Fruit fly (Drosophila melanogaster): ENCODE measurements around the gene CG1492.

Gene CG1492

DNA sequence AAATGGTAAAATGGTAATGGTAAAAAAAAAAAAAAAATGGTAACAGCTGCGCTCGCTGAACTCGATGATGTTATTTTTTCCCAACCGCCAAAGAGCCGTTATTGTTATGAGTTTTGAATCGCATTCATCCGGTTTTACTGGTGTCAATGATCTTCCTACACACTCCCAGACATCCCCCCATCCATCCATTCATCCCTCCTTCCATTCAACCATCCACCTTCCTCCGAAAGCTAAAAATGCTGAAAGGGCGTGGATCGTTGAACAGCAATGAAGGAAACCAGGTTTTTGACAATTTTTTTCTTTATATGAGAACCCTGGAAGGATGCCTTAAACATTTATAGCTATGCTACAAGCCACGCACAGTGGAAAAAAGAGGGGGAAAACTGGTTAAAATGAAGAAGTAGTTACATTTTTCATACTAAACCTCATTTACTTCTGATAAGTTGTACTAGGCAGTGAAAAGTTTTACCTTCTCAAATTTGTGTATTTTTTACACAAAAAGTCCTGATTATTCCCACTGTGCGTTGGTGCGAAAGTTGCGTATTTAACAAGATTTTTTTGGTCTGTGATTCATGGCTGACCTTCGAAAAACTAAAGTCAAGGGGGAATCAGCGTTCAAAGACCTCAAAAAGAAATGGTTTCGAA lies 11.9 kb downstream of the CG1492 start:
- TF ChIP-seq D1 (tag; optimal IDR thresholded peaks at IDR 0.05) (no peak), CG14655 (GFP tag; optimal IDR thresholded peaks at IDR 0.05) (peak; percentile 36), CG15710 (tag; optimal IDR thresholded peaks at IDR 0.05) (peak; percentile 59), EcR (GFP tag; optimal IDR thresholded peaks at IDR 0.05) (peak; percentile 91), gl (tag; optimal IDR thresholded peaks at IDR 0.05) (peak; percentile 8), CG9948 (tag; optimal IDR thresholded peaks at IDR 0.05) (peak; percentile 46), CG32121 (GFP tag; IDR thresholded peaks at IDR 0.05) (peak; percentile 43), CG8301 (tag; optimal IDR thresholded peaks at IDR 0.05) (peak; percentile 39), CG4496 (GFP tag; IDR thresholded peaks at IDR 0.05) (0 out of 3 replicates have a peak, but pooled peaks have one; percentile 35), fd96Ca (GFP tag; IDR thresholded peaks at IDR 0.05) (0 out of 3 replicates have a peak, but pooled peaks have one; percentile 12), CG10348 (GFP tag; IDR thresholded peaks at IDR 0.05) (no peak), CG13204 (GFP tag; optimal IDR thresholded peaks at IDR 0.05) (no peak), Pif1B (GFP tag; optimal IDR thresholded peaks at IDR 0.05) (peak; percentile 57), Pif1A (GFP tag; optimal IDR thresholded peaks at IDR 0.05) (peak; percentile 62), CG12605 (GFP tag; IDR thresholded peaks at IDR 0.05) (no peak), CG34367 (tag; optimal IDR thresholded peaks at IDR 0.05) (peak; percentile 51), Ets98B (GFP tag; IDR thresholded peaks at IDR 0.05) (peak; percentile 43), CG17806 (tag; optimal IDR thresholded peaks at IDR 0.05) (peak; percentile 52), CG8159 (tag; optimal IDR thresholded peaks at IDR 0.05) (peak; percentile 63), rn (GFP tag; IDR thresholded peaks at IDR 0.05) (no peak), Snoo (tag; optimal IDR thresholded peaks at IDR 0.05) (peak; percentile 47)

DNA sequence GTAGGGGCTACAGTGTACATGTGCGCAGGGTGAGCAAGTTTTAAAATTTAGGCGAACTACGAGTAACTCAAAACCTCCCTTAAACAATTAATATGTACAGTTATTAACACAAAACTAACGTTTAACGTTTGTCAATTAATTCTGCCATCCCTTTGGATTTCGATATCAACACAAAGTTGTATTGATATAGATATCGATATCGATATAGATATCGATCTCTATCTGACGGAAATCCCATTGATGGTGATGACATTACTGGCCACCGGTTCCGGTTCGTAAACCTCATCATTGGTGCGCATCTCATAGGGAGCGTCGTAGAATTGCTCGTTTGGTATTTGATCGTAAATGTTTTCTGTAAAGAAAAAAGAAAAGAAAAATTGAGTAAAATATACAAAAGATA lies 18.7 kb downstream of the CG1492 start:
- TF ChIP-seq Pif1B (GFP tag; optimal IDR thresholded peaks at IDR 0.05), result no peak
- no peak for TF ChIP-seq gl (tag; optimal IDR thresholded peaks at IDR 0.05)
- TF ChIP-seq CG17806 (tag; optimal IDR thresholded peaks at IDR 0.05), result no peak
- no peak for TF ChIP-seq Ets98B (GFP tag; IDR thresholded peaks at IDR 0.05)
- no peak for TF ChIP-seq CG10348 (GFP tag; IDR thresholded peaks at IDR 0.05)
- no peak for TF ChIP-seq CG8301 (tag; optimal IDR thresholded peaks at IDR 0.05)
- no peak for TF ChIP-seq CG4496 (GFP tag; IDR thresholded peaks at IDR 0.05)
- no peak for TF ChIP-seq CG14655 (GFP tag; optimal IDR thresholded peaks at IDR 0.05)
- TF ChIP-seq CG9948 (tag; optimal IDR thresholded peaks at IDR 0.05), result no peak
- no peak for TF ChIP-seq Snoo (tag; optimal IDR thresholded peaks at IDR 0.05)
- no peak for TF ChIP-seq CG13204 (GFP tag; optimal IDR thresholded peaks at IDR 0.05)
- no peak for TF ChIP-seq D1 (tag; optimal IDR thresholded peaks at IDR 0.05)

- TF ChIP-seq CG4496 (GFP tag; IDR thresholded peaks at IDR 0.05), result no peak
- TF ChIP-seq D1 (tag; optimal IDR thresholded peaks at IDR 0.05), result no peak
- TF ChIP-seq CG13204 (GFP tag; optimal IDR thresholded peaks at IDR 0.05), result no peak
These were observed 19.3 kb downstream of the CG1492 start, which contains the start of gene CG18130 for dm6 chrX:11992668-11993067. TSS of gene CG18130 (minus strand) at chrX:11992768.

DNA sequence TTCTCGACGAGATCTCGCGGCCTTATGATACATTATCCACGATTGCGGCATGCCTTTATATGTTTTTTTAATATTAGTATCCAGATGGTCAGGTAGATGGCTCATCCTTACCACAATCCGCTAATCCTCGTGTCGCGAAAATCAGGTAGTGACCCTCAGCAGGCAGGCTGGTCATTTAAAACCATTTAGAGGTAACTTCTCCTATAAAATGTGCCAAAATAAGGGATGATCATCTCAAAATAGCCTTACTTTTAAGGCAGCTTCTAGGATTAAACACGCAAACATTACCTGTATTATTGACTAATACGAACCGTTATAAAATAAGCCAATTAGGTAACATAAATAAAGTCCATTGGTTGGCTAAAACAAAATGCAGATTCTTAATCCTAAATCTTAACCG lies 23.1 kb downstream of the CG1492 start, which contains the start of gene tsg:
Gene tsg, minus strand, starts transcription at position 37 of the 400 bp plus-strand sequence.
- TF ChIP-seq D1 (tag; optimal IDR thresholded peaks at IDR 0.05) (no peak), CG8301 (tag; optimal IDR thresholded peaks at IDR 0.05) (no peak), CG32121 (GFP tag; IDR thresholded peaks at IDR 0.05) (no peak), CG12605 (GFP tag; IDR thresholded peaks at IDR 0.05) (no peak), Ets98B (GFP tag; IDR thresholded peaks at IDR 0.05) (no peak), rn (GFP tag; IDR thresholded peaks at IDR 0.05) (no peak), CG13204 (GFP tag; optimal IDR thresholded peaks at IDR 0.05) (no peak), fd96Ca (GFP tag; IDR thresholded peaks at IDR 0.05) (no peak), Pif1B (GFP tag; optimal IDR thresholded peaks at IDR 0.05) (no peak), CG34367 (tag; optimal IDR thresholded peaks at IDR 0.05) (no peak)

DNA sequence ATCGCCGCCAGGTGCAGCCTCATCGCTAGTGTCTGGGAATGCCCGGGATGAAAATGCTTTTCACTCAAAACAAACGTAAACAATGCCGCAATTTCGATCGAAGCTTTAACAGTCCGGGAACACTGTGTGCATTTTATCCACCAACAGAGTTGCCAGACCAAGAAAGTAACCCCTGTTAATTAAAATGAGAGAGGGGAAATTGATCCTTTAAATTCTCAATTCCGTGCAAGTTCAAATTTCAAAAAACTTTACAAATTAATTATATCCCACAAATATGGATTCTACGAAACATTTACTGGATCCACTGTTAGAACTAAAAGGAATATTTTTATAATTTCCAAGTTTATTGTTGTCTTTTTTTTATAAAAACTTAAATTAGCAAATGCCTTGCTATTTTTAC lies 24.3 kb downstream of the CG1492 start, which contains the start of gene gd:
Gene gd, minus strand, starts transcription at position 101 of the 400 bp plus-strand sequence.
- TF ChIP-seq Ets98B (GFP tag; IDR thresholded peaks at IDR 0.05), result no peak
- TF ChIP-seq rn (GFP tag; IDR thresholded peaks at IDR 0.05), result no peak
- no peak for TF ChIP-seq Pif1A (GFP tag; optimal IDR thresholded peaks at IDR 0.05)
- TF ChIP-seq Snoo (tag; optimal IDR thresholded peaks at IDR 0.05), result no peak
- no peak for TF ChIP-seq CG9948 (tag; optimal IDR thresholded peaks at IDR 0.05)
- TF ChIP-seq gl (tag; optimal IDR thresholded peaks at IDR 0.05), result no peak
- no peak for TF ChIP-seq CG15710 (tag; optimal IDR thresholded peaks at IDR 0.05)
- TF ChIP-seq CG13204 (GFP tag; optimal IDR thresholded peaks at IDR 0.05), result no peak
- TF ChIP-seq CG17806 (tag; optimal IDR thresholded peaks at IDR 0.05), result no peak
- TF ChIP-seq CG32121 (GFP tag; IDR thresholded peaks at IDR 0.05), result no peak
- no peak for TF ChIP-seq D1 (tag; optimal IDR thresholded peaks at IDR 0.05)

DNA sequence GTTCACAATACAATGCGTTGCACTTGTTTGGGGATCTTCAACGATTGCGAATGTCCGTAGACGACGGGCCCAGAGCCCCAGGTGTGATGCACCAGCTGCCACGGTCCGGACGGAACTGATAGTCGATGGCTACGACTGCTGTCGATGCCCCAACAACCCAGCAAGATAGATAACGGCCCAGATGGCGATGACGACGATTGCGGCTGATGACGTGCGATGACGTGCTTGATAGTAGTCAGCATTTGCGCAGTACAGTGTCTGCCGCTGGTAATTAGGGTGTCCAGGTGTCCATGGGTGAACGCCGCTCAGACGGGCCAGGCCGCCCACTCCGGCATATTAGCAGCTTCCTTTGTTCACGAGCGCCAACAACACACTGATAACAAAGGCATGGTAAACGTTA lies 27.0 kb downstream of the CG1492 start, which contains the start of gene cac:
Gene cac, minus strand, starts transcription at position 101 of the 400 bp plus-strand sequence.
- TF ChIP-seq CG9948 (tag; optimal IDR thresholded peaks at IDR 0.05) (no peak), Snoo (tag; optimal IDR thresholded peaks at IDR 0.05) (no peak), CG8159 (tag; optimal IDR thresholded peaks at IDR 0.05) (no peak), CG12605 (GFP tag; IDR thresholded peaks at IDR 0.05) (no peak), Pif1B (GFP tag; optimal IDR thresholded peaks at IDR 0.05) (no peak), CG17806 (tag; optimal IDR thresholded peaks at IDR 0.05) (no peak), D1 (tag; optimal IDR thresholded peaks at IDR 0.05) (no peak), gl (tag; optimal IDR thresholded peaks at IDR 0.05) (no peak)
